Worm (Caenorhabditis elegans) whole organism, L1 larva: ENCODE results near the gene F54H12.7.

ENCODE experiments used
- aly-2 ChIP-seq: fragments of 150-350 bp; optimal IDR thresholded peaks from 2 replicates; lab custom pipeline; 2014; ENCODE audit warnings: missing biosample characterization, missing genetic modification characterization
- ama-1 ChIP-seq: fragments of 150-350 bp; optimal IDR thresholded peaks from 2 replicates; lab custom pipeline; 2014
- fkh-10 ChIP-seq: sonication (generic microtip); optimal IDR thresholded peaks from 2 replicates; lab custom pipeline; 2017; ENCODE audit warnings: missing biosample characterization, missing genetic modification reagents, missing genetic modification characterization
- pag-3 ChIP-seq: sonication (generic microtip); optimal IDR thresholded peaks from 2 replicates; lab custom pipeline; 2017; ENCODE audit warnings: missing genetic modification characterization, mild to moderate bottlenecking, missing compliant biosample characterization, antibody characterized with exemption, borderline replicate concordance; ENCODE audit not compliant: insufficient read depth
- snpc-4 ChIP-seq: fragments of 150-350 bp; optimal IDR thresholded peaks from 2 replicates; lab custom pipeline; 2014; ENCODE audit warnings: missing biosample characterization, missing genetic modification characterization
- sptf-1 ChIP-seq: fragments of 150-350 bp; optimal IDR thresholded peaks from 2 replicates; lab custom pipeline; 2014; ENCODE audit warnings: missing biosample characterization, missing genetic modification characterization
- tbx-2 ChIP-seq: sonication (generic microtip); optimal IDR thresholded peaks from 2 replicates; lab custom pipeline; 2016; ENCODE audit warnings: missing genetic modification characterization, missing compliant biosample characterization

DNA sequence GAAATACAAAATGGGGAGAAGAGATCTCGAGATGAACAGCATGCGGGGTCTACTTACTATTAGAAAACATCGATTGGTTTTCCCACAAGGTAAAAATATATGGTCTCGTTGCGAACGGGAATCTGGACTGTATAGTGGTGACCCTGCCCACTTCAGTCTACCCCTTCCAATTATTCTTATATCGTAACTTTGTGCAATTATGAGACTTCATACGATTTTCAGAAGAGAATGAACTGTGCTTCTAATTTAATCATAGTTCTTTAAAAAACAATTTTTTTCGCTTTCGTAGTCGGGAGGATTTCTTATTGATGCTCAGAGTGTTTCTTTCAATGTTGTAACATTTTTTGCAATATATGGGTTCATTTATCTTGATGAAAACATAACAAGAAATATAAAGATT is 2.9 kb downstream of the F54H12.7 start, which contains the start of gene F54H12.5:
- TF ChIP-seq snpc-4 (tag; lab: Kevin White, UChicago): no peak
- no peak for TF ChIP-seq fkh-10 (GFP tag; lab: Kevin White, UChicago)
- TF ChIP-seq pag-3 (tag; lab: Kevin White, UChicago): no peak
- TF ChIP-seq tbx-2 (tag; lab: Kevin White, UChicago): no peak
- no peak for TF ChIP-seq aly-2
- TF ChIP-seq ama-1 (lab: Kevin White, UChicago): no peak
- TF ChIP-seq sptf-1 (tag; lab: Kevin White, UChicago): no peak
